Fruit fly (Drosophila melanogaster): ENCODE measurements around the gene CG15517.
A peak's percentile ranks its signal among the peaks of the same experiment; 100 is the strongest.
"Not testable (repeated sequence)": the region's sequence is repeated elsewhere in the genome, so short reads cannot be mapped to it uniquely, and the experiment has no call there.

Gene CG15517

dm6 chr3R:29903775-29904356, at the start of gene CG15517:
TSS of gene CG15517 (minus strand) at chr3R:29903825.
- TF ChIP-seq CG8478 (optimal IDR thresholded peaks at IDR 0.05) (no peak), CTCF (optimal IDR thresholded peaks at IDR 0.05) (peak; percentile 65 to 89)

- TF ChIP-seq CTCF (optimal IDR thresholded peaks at IDR 0.05): no peak
- TF ChIP-seq CG8478 (optimal IDR thresholded peaks at IDR 0.05): no peak
Observed at dm6 chr3R:29935756-29936155, 32.1 kb upstream of the CG15517 start, which contains the start of the genes eIF2Balpha and Vps13B. TSS of gene eIF2Balpha (minus strand) at chr3R:29935888. TSS of gene Vps13B (plus strand) at chr3R:29935978.

dm6 chr3R:29933007-29933464, 29.4 kb upstream of the CG15517 start, which contains the start of the genes Cog7, CG42557 and CG42558:
TSS of gene Cog7 (minus strand) at chr3R:29933057.
TSS of gene CG42557 (plus strand) at chr3R:29933287.
TSS of gene CG42558 (plus strand) at chr3R:29933287.
- no peak for TF ChIP-seq CTCF (optimal IDR thresholded peaks at IDR 0.05)
- TF ChIP-seq CG8478 (optimal IDR thresholded peaks at IDR 0.05): no peak

- no peak for TF ChIP-seq CG8478 (optimal IDR thresholded peaks at IDR 0.05)
- TF ChIP-seq CTCF (optimal IDR thresholded peaks at IDR 0.05): no peak
Observed at dm6 chr3R:29930286-29930685, 26.7 kb upstream of the CG15517 start, which contains the start of gene alpha-Man-Ic. TSS of gene alpha-Man-Ic (minus strand) at chr3R:29930386.

- TF ChIP-seq CTCF (optimal IDR thresholded peaks at IDR 0.05) (no peak), CG8478 (optimal IDR thresholded peaks at IDR 0.05) (no peak)
Observed at dm6 chr3R:29926955-29927354, 23.3 kb upstream of the CG15517 start, which contains the start of gene CG15522. TSS of gene CG15522 (plus strand) at chr3R:29927255.

- no peak for TF ChIP-seq CTCF (optimal IDR thresholded peaks at IDR 0.05)
- no peak for TF ChIP-seq CG8478 (optimal IDR thresholded peaks at IDR 0.05)
Observed at dm6 chr3R:29926089-29926488, 22.5 kb upstream of the CG15517 start, which contains the start of gene Jon99Ci. TSS of gene Jon99Ci (minus strand) at chr3R:29926189.

dm6 chr3R:29924515-29924914, 20.9 kb upstream of the CG15517 start, which contains the start of gene Jon99Cii:
TSS of gene Jon99Cii (minus strand) at chr3R:29924615.
- not testable (repeated sequence) for TF ChIP-seq CG8478, CTCF (optimal IDR thresholded peaks at IDR 0.05)

dm6 chr3R:29921916-29922315, 18.3 kb upstream of the CG15517 start, which contains the start of gene Jon99Ciii:
TSS of gene Jon99Ciii (plus strand) at chr3R:29922216.
- TF ChIP-seq CTCF, CG8478 (optimal IDR thresholded peaks at IDR 0.05): not testable (repeated sequence)

- no peak for TF ChIP-seq CG8478 (optimal IDR thresholded peaks at IDR 0.05)
- no peak for TF ChIP-seq CTCF (optimal IDR thresholded peaks at IDR 0.05)
Observed at dm6 chr3R:29920189-29920588, 16.6 kb upstream of the CG15517 start, which contains the start of gene trp. TSS of gene trp (minus strand) at chr3R:29920289.

dm6 chr3R:29914246-29914645, 10.6 kb upstream of the CG15517 start, which contains the start of gene Capa:
TSS of gene Capa (minus strand) at chr3R:29914346.
- TF ChIP-seq CG8478 (optimal IDR thresholded peaks at IDR 0.05) (no peak), CTCF (optimal IDR thresholded peaks at IDR 0.05) (no peak)

dm6 chr3R:29907601-29908175, 4.1 kb upstream of the CG15517 start, which contains the start of gene CG31036:
TSS of gene CG31036 (plus strand) at chr3R:29908107.
- TF ChIP-seq CG8478 (optimal IDR thresholded peaks at IDR 0.05) (no peak), CTCF (optimal IDR thresholded peaks at IDR 0.05) (no peak)

- TF ChIP-seq CG8478 (optimal IDR thresholded peaks at IDR 0.05) (no peak), CTCF (optimal IDR thresholded peaks at IDR 0.05) (no peak)
Observed at dm6 chr3R:29905164-29905563, 1.5 kb upstream of the CG15517 start, which contains the start of gene CG15515. TSS of gene CG15515 (plus strand) at chr3R:29905464.

dm6 chr3R:29899635-29900034, 4.0 kb downstream of the CG15517 start:
- TF ChIP-seq CTCF (optimal IDR thresholded peaks at IDR 0.05) (no peak), CG8478 (optimal IDR thresholded peaks at IDR 0.05) (no peak)

- no peak for TF ChIP-seq CTCF (optimal IDR thresholded peaks at IDR 0.05)
- no peak for TF ChIP-seq CG8478 (optimal IDR thresholded peaks at IDR 0.05)
Observed at dm6 chr3R:29898588-29898987, 5.0 kb downstream of the CG15517 start.

- TF ChIP-seq CG8478 (optimal IDR thresholded peaks at IDR 0.05) (no peak), CTCF (optimal IDR thresholded peaks at IDR 0.05) (no peak)
Observed at dm6 chr3R:29894393-29894792, 9.2 kb downstream of the CG15517 start.
